Worm (Caenorhabditis elegans) whole organism, L4 larva: ENCODE results near the gene ZC412.5.

ENCODE experiments used
- F44E2.7 ChIP-seq: fragments of 200-800 bp; sonication (Bioruptor generic); IDR thresholded peaks from 2 replicates; pipeline ENCODE4 v2.1.2; 2022; ENCODE audit warnings: missing genetic modification characterization, missing compliant biosample characterization
- ceh-82 ChIP-seq: sonication (generic microtip); optimal IDR thresholded peaks from 2 replicates; lab custom pipeline; 2017; ENCODE audit warnings: missing biosample characterization, missing genetic modification characterization
- hif-1 ChIP-seq, 2 experiments: sonication (generic microtip); optimal IDR thresholded peaks; 2 replicates each; lab custom pipeline; 2016 to 2017; ENCODE audit warnings: missing compliant biosample characterization in 2 of 2, missing genetic modification characterization in 2 of 2, missing genetic modification reagents in 2 of 2, missing genotype in 2 of 2, mild to moderate bottlenecking in 1 of 2
- hlh-11 ChIP-seq: fragments of 200-800 bp; sonication (Bioruptor generic); optimal IDR thresholded peaks from 2 replicates; lab custom pipeline; 2018; ENCODE audit warnings: mild to moderate bottlenecking, missing genetic modification characterization, missing compliant biosample characterization
- jun-1 ChIP-seq: fragments of 150-350 bp; optimal IDR thresholded peaks from 2 replicates; lab custom pipeline; 2014; ENCODE audit warnings: missing biosample characterization, missing genetic modification reagents, missing genetic modification characterization
- lin-13 ChIP-seq: fragments of 150-350 bp; optimal IDR thresholded peaks from 2 replicates; lab custom pipeline; 2014; ENCODE audit warnings: missing biosample characterization, missing genetic modification reagents, missing genetic modification characterization
- mep-1 ChIP-seq: fragments of 150-350 bp; sonication (generic microtip); optimal IDR thresholded peaks from 3 replicates; lab custom pipeline; 2014; ENCODE audit warnings: missing biosample characterization, missing genetic modification characterization
- mxl-2 ChIP-seq: fragments of 200-800 bp; sonication (Bioruptor generic); conservative IDR thresholded peaks from 2 replicates; pipeline ENCODE4 v1.3.6; 2022; ENCODE audit warnings: missing genetic modification reagents, missing genetic modification characterization, missing compliant biosample characterization
- nhr-10 ChIP-seq: fragments of 150-350 bp; optimal IDR thresholded peaks from 2 replicates; lab custom pipeline; 2014; ENCODE audit warnings: missing biosample characterization, missing genetic modification characterization
- nhr-237 ChIP-seq: sonication (generic microtip); optimal IDR thresholded peaks from 2 replicates; lab custom pipeline; 2017; ENCODE audit warnings: missing biosample characterization, missing genetic modification characterization
- nhr-25 ChIP-seq: sonication (generic microtip); optimal IDR thresholded peaks from 2 replicates; lab custom pipeline; 2017; ENCODE audit warnings: missing genetic modification characterization, mild to moderate bottlenecking, missing compliant biosample characterization, antibody characterized with exemption, moderate library complexity, borderline replicate concordance; ENCODE audit not compliant: insufficient read depth
- skn-1 ChIP-seq: fragments of 150-350 bp; optimal IDR thresholded peaks from 2 replicates; lab custom pipeline; 2014; ENCODE audit warnings: missing biosample characterization, missing genetic modification characterization
- unc-39 ChIP-seq: sonication (generic microtip); optimal IDR thresholded peaks from 2 replicates; lab custom pipeline; 2017; ENCODE audit warnings: missing biosample characterization, missing genetic modification characterization
- ztf-11 ChIP-seq: fragments of 150-350 bp; optimal IDR thresholded peaks from 2 replicates; lab custom pipeline; 2014; ENCODE audit warnings: missing biosample characterization, missing genetic modification characterization

DNA sequence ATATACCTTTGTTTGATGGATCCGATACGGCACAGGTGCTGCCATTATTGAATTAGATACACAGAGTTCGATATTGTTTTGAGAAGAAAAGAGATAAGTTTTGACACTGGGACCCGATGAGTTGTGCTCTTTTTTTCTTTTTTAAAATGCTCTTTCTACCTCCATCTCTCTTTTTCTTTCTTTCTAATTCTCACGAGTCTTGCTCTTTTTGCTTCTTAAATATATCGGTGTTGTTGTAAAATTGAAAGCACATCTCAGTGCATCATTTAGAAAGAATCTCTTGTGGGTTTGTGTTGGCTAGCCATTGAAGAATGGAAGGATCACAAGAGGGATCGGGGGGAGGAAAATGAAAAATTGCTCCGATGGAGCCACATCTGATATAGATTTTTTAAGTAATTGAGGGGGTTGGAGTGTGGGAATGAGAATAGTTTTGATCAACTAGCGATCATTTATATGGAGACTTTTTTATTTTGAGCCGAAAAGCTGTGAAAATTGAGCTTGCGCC lies 34.1 kb upstream of the ZC412.5 start, which contains the start of gene H12D21.9:
- TF ChIP-seq nhr-237 (tag; lab: Kevin White, UChicago) (no peak), mep-1 (tag; lab: Kevin White, UChicago) (no peak), F44E2.7 (no peak), mxl-2 (GFP tag; lab: Robert Waterston, UW) (no peak), nhr-10 (tag; lab: Kevin White, UChicago) (no peak), ceh-82 (tag; lab: Kevin White, UChicago) (no peak), jun-1 (no peak), skn-1 (tag; lab: Kevin White, UChicago) (no peak), nhr-25 (tag; lab: Kevin White, UChicago) (no peak), unc-39 (tag; lab: Kevin White, UChicago) (no peak), lin-13 (no peak), hlh-11 (tag; lab: Kevin White, UChicago) (no peak), hif-1 (tag; optimal IDR thresholded peaks at IDR 0.05; lab: Kevin White, UChicago) (no peak), ztf-11 (tag; lab: Kevin White, UChicago) (no peak)
